Worm (Caenorhabditis elegans): ENCODE results near the gene K12H6.5.

The K12H6.5 gene

DNA sequence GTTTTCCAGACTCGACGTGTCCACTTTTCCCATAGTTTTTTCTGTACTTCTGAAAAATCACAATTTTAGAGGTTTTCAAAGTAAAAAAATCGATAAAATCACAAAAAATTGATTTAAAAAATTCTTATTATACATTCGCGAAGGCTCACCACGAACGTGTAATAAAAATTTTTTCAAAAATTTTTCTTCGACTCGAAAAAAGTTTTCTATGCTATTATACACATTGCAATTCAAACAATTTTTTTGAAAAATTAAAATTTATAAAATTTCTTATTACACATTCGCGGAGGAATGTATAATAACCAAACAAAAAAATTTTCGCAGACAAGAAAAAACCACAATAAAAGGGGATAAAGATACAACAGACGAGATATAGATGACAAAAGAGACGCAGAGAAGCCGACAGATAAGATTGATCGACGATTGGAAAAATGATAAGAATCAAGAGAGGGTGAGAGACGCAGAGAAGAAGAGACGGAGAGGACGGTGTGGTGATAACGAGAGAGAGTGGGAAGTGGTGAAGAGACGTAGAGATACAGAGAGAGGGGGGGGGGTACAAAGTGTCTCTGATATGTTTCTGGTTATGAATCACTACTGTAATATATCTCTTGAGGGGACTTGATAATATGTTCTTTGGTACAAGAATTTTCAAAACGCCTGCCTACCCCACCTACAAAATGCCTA, 25.3 kb downstream of the K12H6.5 start, which contains the start of gene nhr-119 (continued):
- no peak for TF ChIP-seq daf-12 (tag; optimal IDR thresholded peaks at IDR 0.05)

DNA sequence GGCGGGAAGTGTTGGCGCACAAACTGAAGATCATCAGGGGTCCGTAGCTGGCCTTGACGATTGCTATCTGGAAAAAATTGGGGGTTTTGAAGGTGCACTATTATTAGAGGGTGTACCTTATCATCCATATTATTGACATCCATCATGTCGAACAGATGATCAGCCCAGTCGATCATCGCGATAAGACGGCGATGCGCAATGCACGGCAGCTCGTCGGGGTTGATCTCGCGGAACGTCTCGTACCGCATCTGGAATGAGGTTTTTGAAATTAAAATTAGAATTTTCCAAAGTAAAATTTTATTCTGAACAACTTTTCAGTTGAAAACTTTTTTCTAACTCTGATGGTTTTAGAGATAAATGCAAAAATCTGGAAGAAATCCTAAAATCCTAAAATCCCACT, 28.0 kb downstream of the K12H6.5 start:
- no peak for TF ChIP-seq tbx-2 (tag; optimal IDR thresholded peaks at IDR 0.05)
- TF ChIP-seq skn-1 (tag; optimal IDR thresholded peaks at IDR 0.05) = no peak
- no peak for TF ChIP-seq elt-2 (tag; optimal IDR thresholded peaks at IDR 0.05)
- TF ChIP-seq zag-1 (tag; optimal IDR thresholded peaks at IDR 0.05) = no peak
- no peak for TF ChIP-seq ceh-82 (tag; optimal IDR thresholded peaks at IDR 0.05)

DNA sequence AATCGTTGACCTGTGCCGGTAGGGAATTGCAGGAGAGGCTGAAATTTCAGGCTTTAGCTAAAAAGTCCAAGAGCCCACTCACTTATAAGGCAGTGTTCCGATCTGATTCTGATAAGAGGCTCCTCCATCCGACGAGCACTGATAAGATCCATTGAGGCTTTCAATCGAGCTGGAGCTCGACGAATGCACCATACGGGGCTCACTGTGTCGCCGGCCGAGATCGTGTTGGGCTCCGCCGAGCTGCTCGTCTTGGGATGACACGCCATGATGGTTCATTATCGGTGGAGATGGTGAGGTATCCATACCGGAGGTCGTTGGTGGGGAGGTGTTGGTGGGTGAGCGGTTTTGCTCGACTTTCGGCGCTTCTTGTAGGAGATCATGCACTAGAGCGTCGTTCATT, 29.5 kb downstream of the K12H6.5 start:
- TF ChIP-seq fkh-10 (GFP tag; optimal IDR thresholded peaks at IDR 0.05) (no peak), nhr-28 (tag; optimal IDR thresholded peaks at IDR 0.05) (no peak), nhr-77 (tag; optimal IDR thresholded peaks at IDR 0.05) (no peak), fkh-2 (tag; optimal IDR thresholded peaks at IDR 0.05) (no peak), pha-4 (tag; optimal IDR thresholded peaks at IDR 0.05) (no peak), nhr-12 (tag; optimal IDR thresholded peaks at IDR 0.05) (no peak), lsy-12 (tag; optimal IDR thresholded peaks at IDR 0.05) (no peak), R02D3.7 (tag; optimal IDR thresholded peaks at IDR 0.05) (no peak), fos-1 (tag; optimal IDR thresholded peaks at IDR 0.05) (no peak), lin-39 (tag; optimal IDR thresholded peaks at IDR 0.05) (no peak)

DNA sequence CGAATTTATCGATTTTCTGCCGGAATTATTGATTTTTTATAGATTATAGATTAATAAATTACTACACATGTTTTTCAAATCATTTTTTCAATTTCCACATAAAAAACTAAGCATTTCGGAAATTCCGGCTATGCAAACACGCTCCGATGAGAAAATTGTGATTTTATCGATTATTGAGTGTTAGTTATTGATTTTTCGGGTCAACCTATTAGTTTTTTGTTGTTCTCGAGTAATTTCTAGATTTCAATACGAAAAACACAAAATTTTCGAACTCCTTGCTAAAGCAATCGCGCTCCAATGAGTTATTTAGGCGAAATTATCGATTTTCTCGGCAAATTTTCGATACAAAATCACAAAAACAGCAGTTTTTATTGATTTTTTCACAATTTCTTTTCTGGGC, 30.6 kb downstream of the K12H6.5 start:
- TF ChIP-seq ceh-28 (tag; optimal IDR thresholded peaks at IDR 0.05) = peak; percentile 75
- no peak for TF ChIP-seq unc-39 (tag; optimal IDR thresholded peaks at IDR 0.05)
- TF ChIP-seq lsy-12 (tag; optimal IDR thresholded peaks at IDR 0.05) = no peak

DNA sequence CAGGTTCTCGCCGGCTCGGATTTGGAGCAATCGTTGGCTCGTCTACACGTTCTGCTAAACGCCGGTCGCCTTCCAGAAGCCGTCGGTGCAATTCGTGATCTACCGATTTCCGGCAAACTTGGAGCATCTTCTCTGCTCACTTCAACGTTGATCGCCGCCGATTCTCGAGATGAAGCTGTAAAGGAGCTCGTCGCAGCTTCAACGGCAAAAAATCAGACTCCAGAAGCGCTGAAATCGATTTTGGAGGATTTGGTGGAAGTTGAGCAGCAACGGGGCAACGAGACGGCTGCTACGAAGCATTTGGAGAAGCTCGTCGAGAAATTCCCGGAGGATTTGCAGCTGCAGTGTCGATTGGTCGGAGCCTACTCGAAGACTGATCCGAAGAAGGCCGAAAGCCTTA, 34.3 kb downstream of the K12H6.5 start:
- no peak for TF ChIP-seq lin-39 (tag; optimal IDR thresholded peaks at IDR 0.05)
- no peak for TF ChIP-seq nhr-77 (tag; optimal IDR thresholded peaks at IDR 0.05)
- no peak for TF ChIP-seq nhr-67 (tag; optimal IDR thresholded peaks at IDR 0.05)
- no peak for TF ChIP-seq nhr-11 (tag; optimal IDR thresholded peaks at IDR 0.05)
- no peak for TF ChIP-seq ceh-28 (tag; optimal IDR thresholded peaks at IDR 0.05)
- no peak for TF ChIP-seq snpc-4 (tag; optimal IDR thresholded peaks at IDR 0.05)
- TF ChIP-seq nhr-76 (tag; optimal IDR thresholded peaks at IDR 0.05) = no peak

DNA sequence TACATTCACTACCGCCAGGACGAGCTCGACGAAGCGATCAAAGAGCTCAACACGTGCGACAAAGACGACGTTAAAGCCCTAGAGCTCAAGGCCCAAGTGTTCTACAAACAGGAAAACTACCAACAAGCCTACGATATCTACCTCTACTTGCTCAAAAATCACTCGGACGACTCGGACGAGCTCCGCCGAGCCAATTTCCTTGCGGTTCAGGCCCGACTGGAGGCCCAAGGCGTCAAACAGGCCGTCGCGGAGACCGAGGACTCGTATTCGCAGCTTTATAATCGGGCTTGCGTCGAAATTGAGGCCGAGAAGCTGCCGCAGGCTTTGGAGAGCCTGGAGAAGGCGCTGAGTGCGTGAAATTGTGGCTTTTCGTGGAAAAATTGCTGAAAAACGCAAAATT, 38.1 kb downstream of the K12H6.5 start:
- no peak for TF ChIP-seq mml-1 (tag; optimal IDR thresholded peaks at IDR 0.05)

DNA sequence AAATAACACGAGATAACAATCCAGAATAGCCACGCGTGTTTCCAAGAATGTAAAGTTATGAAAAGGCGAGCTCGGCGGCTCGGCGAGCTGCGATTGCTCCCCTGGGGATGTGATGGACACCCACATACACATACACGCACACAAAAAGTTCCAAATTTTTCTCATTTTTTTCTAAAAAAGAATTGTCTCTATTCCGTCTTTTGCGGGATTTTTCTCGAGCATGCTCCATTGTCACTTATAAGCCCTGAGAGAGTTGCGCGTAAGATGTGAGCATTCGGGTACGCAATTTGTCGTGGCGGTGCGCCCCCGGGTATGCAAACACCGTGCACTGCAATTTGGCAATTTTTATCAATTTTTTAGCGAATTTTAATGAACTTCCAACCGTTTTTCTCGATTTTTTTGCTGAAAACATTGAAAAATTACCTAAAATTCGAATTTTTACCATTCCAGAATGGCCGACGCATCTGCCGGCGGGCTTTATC, 38.9 kb downstream of the K12H6.5 start, which contains the start of the genes F08D12.12 and srpa-72:
Gene F08D12.12, minus strand, starts transcription at position 51 of the 482 bp plus-strand sequence.
Gene srpa-72, plus strand, starts transcription at position 451 of the 482 bp plus-strand sequence.
- TF ChIP-seq snpc-4 (tag; optimal IDR thresholded peaks at IDR 0.05) (no peak), egl-27 (tag; optimal IDR thresholded peaks at IDR 0.05) (no peak), mml-1 (tag; optimal IDR thresholded peaks at IDR 0.05) (no peak), lin-15B (tag; optimal IDR thresholded peaks at IDR 0.05) (peak; percentile 47), lin-39 (tag; optimal IDR thresholded peaks at IDR 0.05) (peak; percentile 63), hmg-11 (tag; optimal IDR thresholded peaks at IDR 0.05) (peak; percentile 85), elt-2 (tag; optimal IDR thresholded peaks at IDR 0.05) (peak; percentile 21)

DNA sequence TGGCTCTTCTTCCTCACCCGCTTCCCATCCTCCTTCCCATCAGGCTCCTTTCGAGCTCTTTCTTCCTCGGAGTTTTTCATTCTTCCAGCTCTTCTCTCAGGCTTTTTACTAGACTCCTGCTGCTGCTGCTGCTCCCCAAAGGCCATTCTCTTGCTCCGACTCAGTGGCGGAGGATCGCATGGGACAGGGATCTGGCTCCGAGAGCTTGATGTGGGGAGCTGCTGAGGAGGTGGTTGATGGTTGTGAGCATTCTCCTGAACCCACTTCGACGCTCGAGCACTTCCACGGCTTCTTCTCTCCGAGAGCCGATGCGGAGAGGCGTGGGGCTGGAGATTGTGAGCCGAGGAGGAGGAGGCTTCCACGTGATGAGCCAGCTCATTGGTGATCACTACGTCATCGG, 40.2 kb downstream of the K12H6.5 start:
- no peak for TF ChIP-seq pqm-1 (tag; optimal IDR thresholded peaks at IDR 0.05)
- TF ChIP-seq ZK546.5 (tag; optimal IDR thresholded peaks at IDR 0.05) = no peak
- TF ChIP-seq jun-1 (tag; optimal IDR thresholded peaks at IDR 0.05) = no peak
- no peak for TF ChIP-seq nhr-12 (tag; optimal IDR thresholded peaks at IDR 0.05)
- no peak for TF ChIP-seq elt-1 (tag; optimal IDR thresholded peaks at IDR 0.05)
- no peak for TF ChIP-seq eor-1 (tag; optimal IDR thresholded peaks at IDR 0.05)
- TF ChIP-seq nhr-11 (tag; optimal IDR thresholded peaks at IDR 0.05) = no peak
- TF ChIP-seq sea-2 (GFP tag; optimal IDR thresholded peaks at IDR 0.05) = no peak
- TF ChIP-seq daf-12 (tag; optimal IDR thresholded peaks at IDR 0.05) = no peak
- no peak for TF ChIP-seq lsy-12 (tag; optimal IDR thresholded peaks at IDR 0.05)
- TF ChIP-seq fkh-10 (GFP tag; optimal IDR thresholded peaks at IDR 0.05) = no peak
- TF ChIP-seq ztf-11 (tag; optimal IDR thresholded peaks at IDR 0.05) = no peak
- TF ChIP-seq ceh-82 (tag; optimal IDR thresholded peaks at IDR 0.05) = no peak
- TF ChIP-seq unc-62 (GFP tag; optimal IDR thresholded peaks at IDR 0.05) = no peak
- no peak for TF ChIP-seq lin-15B (tag; optimal IDR thresholded peaks at IDR 0.05)
- no peak for TF ChIP-seq snpc-4 (tag; optimal IDR thresholded peaks at IDR 0.05)
- TF ChIP-seq nhr-76 (tag; optimal IDR thresholded peaks at IDR 0.05) = no peak
- no peak for TF ChIP-seq egl-5 (tag; optimal IDR thresholded peaks at IDR 0.05)
- no peak for TF ChIP-seq aly-2 (tag; optimal IDR thresholded peaks at IDR 0.05)
